Worm (Caenorhabditis elegans) whole organism, midembryonic: ENCODE data around the gene ima-1.
"Not testable (repeated sequence)": the region's sequence is repeated elsewhere in the genome, so short reads cannot be mapped to it uniquely, and the experiment has no call there.

Experiments used
- T22C8.4 ChIP-seq: fragments of 200-800 bp; sonication (Bioruptor generic); IDR thresholded peaks from 2 replicates; pipeline ENCODE4 v1.3.6; 2022; ENCODE audit warnings: missing genetic modification characterization, missing compliant biosample characterization
- cog-1 ChIP-seq: sonication (generic microtip); optimal IDR thresholded peaks from 2 replicates; lab custom pipeline; 2016; ENCODE audit warnings: missing genetic modification characterization, missing compliant biosample characterization
- flt-1 ChIP-seq: fragments of 200-800 bp; sonication (Bioruptor generic); IDR thresholded peaks from 2 replicates; pipeline ENCODE4 v1.3.6; 2022; ENCODE audit warnings: missing genetic modification characterization, missing compliant biosample characterization
- klf-2 ChIP-seq: fragments of 200-800 bp; sonication (Bioruptor generic); conservative IDR thresholded peaks from 2 replicates; pipeline ENCODE4 v1.3.6; 2022; ENCODE audit warnings: missing genetic modification reagents, missing genetic modification characterization, missing compliant biosample characterization
- med-1 ChIP-seq: sonication (generic microtip); optimal IDR thresholded peaks from 2 replicates; lab custom pipeline; 2017; ENCODE audit warnings: missing genetic modification characterization, mild to moderate bottlenecking, missing compliant biosample characterization, antibody characterized with exemption, missing genetic modification reagents; ENCODE audit not compliant: insufficient read depth
- ref-1 ChIP-seq: fragments of 200-800 bp; sonication (Bioruptor generic); conservative IDR thresholded peaks from 2 replicates; pipeline ENCODE4 v1.3.6; 2022; ENCODE audit warnings: missing genetic modification reagents, missing genetic modification characterization, missing compliant biosample characterization
- tab-1 ChIP-seq: fragments of 200-800 bp; sonication (Bioruptor generic); IDR thresholded peaks from 2 replicates; pipeline ENCODE4 v1.3.6; 2022; ENCODE audit warnings: missing genetic modification characterization, missing compliant biosample characterization
- ztf-23 ChIP-seq: fragments of 200-800 bp; sonication (Bioruptor generic); IDR thresholded peaks from 2 replicates; pipeline ENCODE4 v1.3.6; 2022; ENCODE audit warnings: missing genetic modification reagents, missing genetic modification characterization, missing compliant biosample characterization
- ztf-29 ChIP-seq: fragments of 200-800 bp; sonication (Bioruptor generic); IDR thresholded peaks from 2 replicates; pipeline ENCODE4 v1.3.6; 2022; ENCODE audit warnings: missing genetic modification reagents, missing genetic modification characterization, missing compliant biosample characterization

Gene ima-1

ce11 chrV:11272848-11273247 lies 33.4 kb downstream of the ima-1 start, which contains the start of gene clec-223:
Gene clec-223 (plus strand): TSS chrV:11273148.
- TF ChIP-seq ref-1 (no peak), tab-1 (no peak), cog-1 (tag; lab: Kevin White, UChicago) (no peak), med-1 (GFP tag; lab: Kevin White, UChicago) (no peak), flt-1 (no peak), ztf-23 (no peak), T22C8.4 (GFP tag; lab: Robert Waterston, UW) (no peak), ztf-29 (no peak), klf-2 (no peak)

DNA sequence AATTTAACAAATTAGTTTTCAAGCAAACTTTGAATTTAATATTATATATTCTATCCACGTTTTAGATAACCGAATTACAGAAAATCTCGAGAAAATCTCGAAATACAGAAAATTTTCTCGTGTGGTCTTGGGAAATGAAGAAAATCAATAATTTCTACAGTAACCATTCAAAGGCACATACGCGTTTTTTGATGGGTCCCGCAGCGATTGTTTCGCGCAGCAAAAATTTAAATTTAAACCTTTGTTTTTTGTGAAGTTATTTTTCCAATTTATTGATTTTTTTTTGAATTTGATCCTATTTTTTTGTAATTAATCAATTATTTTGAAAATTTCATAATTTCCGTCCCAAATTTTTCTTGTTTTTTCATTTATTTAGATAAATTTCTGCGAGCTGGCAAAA lies 40.1 kb downstream of the ima-1 start:
- TF ChIP-seq cog-1 (tag; lab: Kevin White, UChicago) (no peak), T22C8.4 (GFP tag; lab: Robert Waterston, UW) (peak; percentile 62), klf-2 (no peak)

- TF ChIP-seq ztf-29 = 0 out of 2 replicates have a peak, but pooled peaks have one; percentile 11
- peak; percentile 55 for TF ChIP-seq cog-1 (tag; lab: Kevin White, UChicago)
- TF ChIP-seq ztf-23 = no peak
These were observed 42.1 kb downstream of the ima-1 start for ce11 chrV:11281414-11282209.

DNA sequence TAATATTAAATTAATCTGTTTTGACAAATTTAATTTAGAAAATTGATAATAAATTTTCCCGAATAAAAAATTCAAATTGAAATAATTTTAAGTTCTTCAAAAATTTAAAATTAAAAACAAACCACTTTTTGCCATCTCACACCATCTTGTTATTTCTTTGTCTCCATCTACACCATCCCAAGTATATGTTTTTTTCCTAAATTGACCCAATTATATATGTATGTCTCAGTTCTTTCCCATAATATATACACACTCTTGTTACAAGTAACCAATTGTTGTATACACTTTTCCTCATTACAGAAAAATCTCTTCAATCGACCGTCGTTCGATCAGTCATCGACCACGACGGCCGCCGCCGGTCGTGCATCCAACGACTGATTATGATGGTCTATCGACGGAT lies 42.8 kb downstream of the ima-1 start, which contains the start of gene gly-20:
Gene gly-20 (plus strand): TSS at position 301 of the 400 bp plus-strand sequence.
- TF ChIP-seq tab-1 (no peak), klf-2 (no peak), flt-1 (no peak), ref-1 (no peak), ztf-23 (no peak), cog-1 (tag; lab: Kevin White, UChicago) (no peak), med-1 (GFP tag; lab: Kevin White, UChicago) (no peak), ztf-29 (no peak), T22C8.4 (GFP tag; lab: Robert Waterston, UW) (no peak)

DNA sequence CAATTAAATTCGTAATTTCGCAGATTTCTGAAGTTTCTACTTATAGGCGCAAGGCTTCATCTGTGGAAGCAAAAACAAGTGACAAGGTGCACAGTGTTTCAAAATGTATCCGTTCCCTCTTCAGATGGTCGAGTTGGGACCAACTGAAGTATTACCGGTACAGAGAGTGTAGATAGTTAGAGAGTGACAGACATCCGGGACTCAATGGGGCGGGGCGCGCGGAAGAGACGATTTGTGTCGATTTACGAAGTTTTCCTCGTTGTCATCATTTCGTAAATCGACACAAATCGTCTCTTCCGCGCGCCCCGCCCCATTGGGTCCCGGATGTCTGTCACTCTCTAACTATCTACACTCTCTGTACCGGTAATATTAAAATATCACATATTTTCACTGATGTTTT lies 46.6 kb downstream of the ima-1 start, which contains the start of gene C03E10.3:
Gene C03E10.3 (plus strand): TSS at position 301 of the 400 bp plus-strand sequence.
- TF ChIP-seq tab-1, flt-1, ztf-29: not testable (repeated sequence)

DNA sequence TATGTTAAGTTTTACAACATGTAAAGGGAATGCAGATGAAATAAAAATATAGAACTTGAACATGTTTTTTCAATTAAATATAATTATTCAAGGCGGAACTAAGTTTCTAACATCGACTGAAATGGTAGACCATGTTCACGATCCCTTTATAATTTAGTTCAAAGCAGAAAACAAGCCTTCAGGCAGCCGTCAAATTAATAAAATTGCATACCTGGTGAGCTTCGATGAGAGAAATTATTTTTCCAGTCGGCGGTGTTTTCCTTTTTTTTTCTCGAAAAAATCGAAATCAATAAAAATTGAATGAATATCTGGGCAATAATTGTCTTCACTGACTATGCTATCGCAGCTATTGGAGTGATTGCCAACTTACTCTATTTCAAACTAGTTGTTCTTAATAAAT lies 51.4 kb downstream of the ima-1 start, which contains the start of gene C03E10.1:
Gene C03E10.1 (plus strand): TSS at position 301 of the 400 bp plus-strand sequence.
- TF ChIP-seq tab-1 = no peak
- no peak for TF ChIP-seq T22C8.4 (GFP tag; lab: Robert Waterston, UW)
- TF ChIP-seq klf-2 = no peak
- TF ChIP-seq cog-1 (tag; lab: Kevin White, UChicago) = no peak
- no peak for TF ChIP-seq med-1 (GFP tag; lab: Kevin White, UChicago)
- TF ChIP-seq ztf-23 = no peak
- TF ChIP-seq ref-1 = no peak
- no peak for TF ChIP-seq flt-1
- TF ChIP-seq ztf-29 = no peak
